Fruit fly (Drosophila melanogaster) whole organism, prepupa: ENCODE data around the gene Gr22e.

Source experiments
- Blimp-1 ChIP-seq: fragments of 200-800 bp; sonication (Bioruptor generic); optimal IDR thresholded peaks from 3 replicates; lab custom pipeline; 2017; ENCODE audit warnings: missing biosample characterization, missing genetic modification characterization, mild to moderate bottlenecking, moderate library complexity, missing genetic modification reagents
- CG10631 ChIP-seq: fragments of 200-800 bp; sonication (Bioruptor generic); optimal IDR thresholded peaks from 2 replicates; lab custom pipeline; 2016; ENCODE audit warnings: missing biosample characterization, missing genetic modification characterization
- CG11762 ChIP-seq: fragments of 200-800 bp; sonication (Bioruptor generic); optimal IDR thresholded peaks from 3 replicates; lab custom pipeline; 2016; ENCODE audit warnings: missing biosample characterization, missing genetic modification characterization; ENCODE audit not compliant: insufficient read depth
- CG15336 ChIP-seq: fragments of 200-800 bp; sonication (Bioruptor generic); IDR thresholded peaks from 2 replicates; pipeline ENCODE4 v1.3.6; 2022; ENCODE audit warnings: missing biosample characterization, missing genetic modification characterization
- CG1621 ChIP-seq: fragments of 200-800 bp; sonication (Bioruptor generic); optimal IDR thresholded peaks from 3 replicates; lab custom pipeline; 2018; ENCODE audit warnings: missing biosample characterization, mild to moderate bottlenecking, missing genetic modification characterization
- CG16779 ChIP-seq: fragments of 200-800 bp; sonication (Bioruptor generic); optimal IDR thresholded peaks from 3 replicates; lab custom pipeline; 2017; ENCODE audit warnings: missing biosample characterization, mild to moderate bottlenecking, missing genetic modification characterization
- CG3032 ChIP-seq: fragments of 200-800 bp; optimal IDR thresholded peaks from 2 replicates; lab custom pipeline; 2019; ENCODE audit warnings: missing biosample characterization, mild to moderate bottlenecking, missing genetic modification characterization, moderate library complexity
- CG32006 ChIP-seq: fragments of 200-800 bp; sonication (Bioruptor generic); optimal IDR thresholded peaks from 3 replicates; lab custom pipeline; 2017; ENCODE audit warnings: missing biosample characterization, mild to moderate bottlenecking, missing genetic modification characterization
- CG6163 ChIP-seq: fragments of 200-800 bp; sonication (Bioruptor generic); IDR thresholded peaks from 3 replicates; pipeline ENCODE4 v1.3.6; 2022; ENCODE audit warnings: missing biosample characterization, missing genetic modification characterization
- CG6276 ChIP-seq: fragments of 200-800 bp; sonication (Bioruptor generic); optimal IDR thresholded peaks from 2 replicates; lab custom pipeline; 2017; ENCODE audit warnings: missing biosample characterization, mild to moderate bottlenecking, missing genetic modification characterization
- CG6792 ChIP-seq: fragments of 200-800 bp; sonication (Bioruptor generic); optimal IDR thresholded peaks from 3 replicates; lab custom pipeline; 2016; ENCODE audit warnings: missing biosample characterization, missing genetic modification characterization
- CG6808 ChIP-seq: fragments of 200-800 bp; sonication (Bioruptor generic); optimal IDR thresholded peaks from 3 replicates; lab custom pipeline; 2017; ENCODE audit warnings: missing biosample characterization, missing genetic modification characterization, mild to moderate bottlenecking, moderate library complexity, missing genetic modification reagents
- CG6854 ChIP-seq: fragments of 200-800 bp; sonication (Bioruptor generic); optimal IDR thresholded peaks from 2 replicates; lab custom pipeline; 2017; ENCODE audit warnings: missing biosample characterization, mild to moderate bottlenecking, missing genetic modification characterization
- CG7368 ChIP-seq: fragments of 200-800 bp; sonication (Bioruptor generic); optimal IDR thresholded peaks from 3 replicates; lab custom pipeline; 2016; ENCODE audit warnings: missing biosample characterization, missing genetic modification characterization
- CG8119 ChIP-seq: fragments of 200-800 bp; sonication (Bioruptor generic); IDR thresholded peaks from 3 replicates; pipeline ENCODE4 v1.3.6; 2022; ENCODE audit warnings: missing biosample characterization, missing genetic modification characterization
- CG8632 ChIP-seq: fragments of 200-800 bp; sonication (Bioruptor generic); optimal IDR thresholded peaks from 3 replicates; lab custom pipeline; 2016; ENCODE audit warnings: missing biosample characterization, missing genetic modification characterization
- CG9139 ChIP-seq: fragments of 200-800 bp; sonication (Bioruptor generic); optimal IDR thresholded peaks from 3 replicates; lab custom pipeline; 2017; ENCODE audit warnings: missing biosample characterization, mild to moderate bottlenecking, missing genetic modification characterization
- Eip75B ChIP-seq: fragments of 200-800 bp; sonication (Bioruptor generic); optimal IDR thresholded peaks from 3 replicates; lab custom pipeline; 2016; ENCODE audit warnings: missing biosample characterization, missing genetic modification characterization
- Eip78C ChIP-seq: fragments of 200-800 bp; sonication (Bioruptor generic); peaks from one replicate; lab custom pipeline; 2016; ENCODE audit warnings: missing biosample characterization, missing genetic modification characterization
- Eip93F ChIP-seq: fragments of 200-800 bp; sonication (Bioruptor generic); optimal IDR thresholded peaks from 2 replicates; lab custom pipeline; 2016; ENCODE audit warnings: missing biosample characterization, mild to moderate bottlenecking, missing genetic modification characterization
- Ets21C ChIP-seq: fragments of 200-800 bp; sonication (Bioruptor generic); optimal IDR thresholded peaks from 3 replicates; lab custom pipeline; 2016; ENCODE audit warnings: missing biosample characterization, missing genetic modification characterization
- Gug ChIP-seq: fragments of 200-800 bp; sonication (Bioruptor generic); IDR thresholded peaks from 2 replicates; pipeline ENCODE4 v1.3.6; 2022; ENCODE audit warnings: missing biosample characterization, missing genetic modification characterization
- Hr38 ChIP-seq: sonication (Bioruptor generic); optimal IDR thresholded peaks from 2 replicates; lab custom pipeline; 2016; ENCODE audit warnings: missing biosample characterization, missing genetic modification characterization
- Hr39 ChIP-seq: fragments of 200-800 bp; sonication (Bioruptor generic); optimal IDR thresholded peaks from 2 replicates; lab custom pipeline; 2016; ENCODE audit warnings: missing biosample characterization, missing genetic modification characterization
- Hr4 ChIP-seq: fragments of 200-800 bp; sonication (Bioruptor generic); optimal IDR thresholded peaks from 3 replicates; lab custom pipeline; 2016; ENCODE audit warnings: missing biosample characterization, missing genetic modification characterization
- Met ChIP-seq: fragments of 200-800 bp; sonication (Bioruptor generic); optimal IDR thresholded peaks from 3 replicates; lab custom pipeline; 2016; ENCODE audit warnings: missing biosample characterization, missing genetic modification characterization
- OdsH ChIP-seq: fragments of 200-800 bp; sonication (Bioruptor generic); optimal IDR thresholded peaks from 3 replicates; lab custom pipeline; 2016; ENCODE audit warnings: missing biosample characterization, missing genetic modification characterization
- Smox ChIP-seq: fragments of 200-800 bp; sonication (Bioruptor generic); optimal IDR thresholded peaks from 3 replicates; lab custom pipeline; 2016; ENCODE audit warnings: missing biosample characterization, missing genetic modification characterization
- Sox102F ChIP-seq: fragments of 200-800 bp; sonication (Bioruptor generic); optimal IDR thresholded peaks from 2 replicates; lab custom pipeline; 2016; ENCODE audit warnings: missing biosample characterization, mild to moderate bottlenecking, missing genetic modification characterization
- Sox14 ChIP-seq: fragments of 200-800 bp; sonication (Bioruptor generic); optimal IDR thresholded peaks from 3 replicates; lab custom pipeline; 2016; ENCODE audit warnings: missing biosample characterization, missing genetic modification characterization
- Sox15 ChIP-seq: fragments of 200-800 bp; sonication (Bioruptor generic); optimal IDR thresholded peaks from 3 replicates; lab custom pipeline; 2016; ENCODE audit warnings: missing biosample characterization, missing genetic modification characterization
- acj6 ChIP-seq: fragments of 200-800 bp; sonication (Bioruptor generic); optimal IDR thresholded peaks from 3 replicates; lab custom pipeline; 2016; ENCODE audit warnings: missing biosample characterization, missing genetic modification characterization
- eg ChIP-seq: fragments of 200-800 bp; sonication (Bioruptor generic); IDR thresholded peaks from 3 replicates; pipeline ENCODE4 v1.3.6; 2022; ENCODE audit warnings: missing biosample characterization, missing genetic modification characterization
- esn ChIP-seq: fragments of 200-800 bp; sonication (Bioruptor generic); optimal IDR thresholded peaks from 2 replicates; lab custom pipeline; 2016; ENCODE audit warnings: missing biosample characterization, mild to moderate bottlenecking, missing genetic modification characterization, moderate library complexity
- fd59A ChIP-seq: fragments of 200-800 bp; sonication (Bioruptor generic); optimal IDR thresholded peaks from 2 replicates; lab custom pipeline; 2017; ENCODE audit warnings: missing biosample characterization, mild to moderate bottlenecking, missing genetic modification characterization, missing genetic modification reagents
- fd85E ChIP-seq: fragments of 200-800 bp; sonication (Bioruptor generic); optimal IDR thresholded peaks from 3 replicates; lab custom pipeline; 2016; ENCODE audit warnings: missing biosample characterization, missing genetic modification characterization
- fkh ChIP-seq: fragments of 200-800 bp; sonication (Bioruptor generic); optimal IDR thresholded peaks from 3 replicates; lab custom pipeline; 2017; ENCODE audit warnings: missing biosample characterization, mild to moderate bottlenecking, missing genetic modification characterization, moderate library complexity
- salr ChIP-seq, 2 experiments: fragments of 200-800 bp; sonication (Bioruptor generic); optimal IDR thresholded peaks; 3 replicates each; lab custom pipeline; 2016 to 2018; ENCODE audit warnings: missing biosample characterization in 2 of 2, missing genetic modification characterization in 2 of 2, mild to moderate bottlenecking in 1 of 2
- spab ChIP-seq: fragments of 200-800 bp; sonication (Bioruptor generic); optimal IDR thresholded peaks from 2 replicates; lab custom pipeline; 2017; ENCODE audit warnings: missing biosample characterization, mild to moderate bottlenecking, missing genetic modification characterization, missing genetic modification reagents
- ss ChIP-seq, 2 experiments: fragments of 200-800 bp; sonication (Bioruptor generic); optimal IDR thresholded peaks; 2 replicates in 1 of 2; 3 replicates in 1 of 2; lab custom pipeline; 2017 to 2018; ENCODE audit warnings: mild to moderate bottlenecking in 2 of 2, missing biosample characterization in 2 of 2, missing genetic modification characterization in 2 of 2, moderate library complexity in 1 of 2
- svp ChIP-seq: fragments of 200-800 bp; sonication (Bioruptor generic); peaks from one replicate; lab custom pipeline; 2016; ENCODE audit warnings: missing biosample characterization, missing genetic modification characterization
- topi ChIP-seq: fragments of 200-800 bp; sonication (Bioruptor generic); optimal IDR thresholded peaks from 3 replicates; lab custom pipeline; 2016; ENCODE audit warnings: missing biosample characterization, missing genetic modification characterization
- vri ChIP-seq: fragments of 200-800 bp; sonication (Bioruptor generic); optimal IDR thresholded peaks from 3 replicates; lab custom pipeline; 2016; ENCODE audit warnings: missing biosample characterization, mild to moderate bottlenecking, missing genetic modification characterization

Gene Gr22e

dm6 chr2L:1738054-1738453 lies 45.8 kb upstream of the Gr22e start (continued):
- no peak for TF ChIP-seq CG11762
- no peak for TF ChIP-seq Sox102F (GFP tag; lab: Kevin White, UChicago)
- no peak for TF ChIP-seq CG9139 (GFP tag; lab: Kevin White, UChicago)
- no peak for TF ChIP-seq vri (GFP tag; lab: Kevin White, UChicago)
- TF ChIP-seq CG6854 (GFP tag; lab: Kevin White, UChicago), result no peak
- no peak for TF ChIP-seq ss (GFP tag; optimal IDR thresholded peaks at IDR 0.05; lab: Kevin White, UChicago)
- TF ChIP-seq CG6808 (GFP tag; lab: Kevin White, UChicago), result no peak
- TF ChIP-seq CG7368 (GFP tag; lab: Kevin White, UChicago), result no peak
- 0 out of 2 replicates have a peak, but pooled peaks have one; percentile 43 for TF ChIP-seq CG15336 (GFP tag; lab: Robert Waterston, UW)
- TF ChIP-seq topi (GFP tag; lab: Kevin White, UChicago), result peak; percentile 23
- TF ChIP-seq Hr39, result no peak
- TF ChIP-seq salr (GFP tag; optimal IDR thresholded peaks at IDR 0.05; lab: Kevin White, UChicago), result peak in 1 of 2 experiments; percentile 26
- no peak for TF ChIP-seq CG6792 (GFP tag; lab: Kevin White, UChicago)
- TF ChIP-seq CG1621 (tag; lab: Kevin White, UChicago), result no peak
- peak; percentile 55; the same call in 2 of the 3 replicates for TF ChIP-seq CG8119 (GFP tag; lab: Robert Waterston, UW)
- peak; percentile 67; the same call in 2 of the 3 replicates for TF ChIP-seq eg (GFP tag; lab: Robert Waterston, UW)
- no peak for TF ChIP-seq Smox
- TF ChIP-seq fkh (GFP tag; lab: Kevin White, UChicago), result no peak
- TF ChIP-seq CG6163 (GFP tag; lab: Robert Waterston, UW), result peak; percentile 40; the same call in 1 of the 3 replicates

DNA sequence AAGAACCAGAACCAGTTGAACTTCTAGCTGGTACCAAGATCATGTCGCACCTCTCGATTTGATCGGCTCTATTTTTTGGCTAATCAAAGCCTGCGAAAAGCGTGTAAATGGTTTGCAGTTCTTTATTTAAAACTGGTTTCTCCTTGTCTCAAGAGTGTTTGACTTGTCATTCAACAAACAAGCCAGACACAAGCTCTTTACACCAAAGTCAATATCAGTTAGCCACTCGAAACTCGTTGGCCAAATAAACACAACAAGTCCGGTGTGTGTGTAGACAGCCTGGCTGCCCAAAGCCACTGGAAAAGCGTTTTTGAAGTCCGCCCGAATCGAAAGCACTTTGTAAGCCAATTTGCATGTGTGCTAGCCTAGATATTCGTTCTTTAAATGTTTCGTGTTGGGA lies 43.8 kb upstream of the Gr22e start:
- no peak for TF ChIP-seq Hr4
- TF ChIP-seq acj6 (GFP tag; lab: Kevin White, UChicago), result no peak
- no peak for TF ChIP-seq Sox102F (GFP tag; lab: Kevin White, UChicago)
- TF ChIP-seq fkh (GFP tag; lab: Kevin White, UChicago), result peak; percentile 3
- no peak for TF ChIP-seq CG16779
- no peak for TF ChIP-seq Hr38 (GFP tag; lab: Kevin White, UChicago)
- TF ChIP-seq Eip78C (GFP tag; lab: Kevin White, UChicago), result peak; percentile 46

dm6 chr2L:1743800-1744199 lies 40.1 kb upstream of the Gr22e start:
- TF ChIP-seq Met (GFP tag; lab: Kevin White, UChicago) (no peak), CG6808 (GFP tag; lab: Kevin White, UChicago) (no peak), CG32006 (GFP tag; lab: Kevin White, UChicago) (no peak)
- TF ChIP-seq, all 60 proteins: peak for 0

- TF ChIP-seq Ets21C (GFP tag; lab: Kevin White, UChicago) (no peak), eg (GFP tag; lab: Robert Waterston, UW) (no peak), fd85E (no peak), Sox102F (GFP tag; lab: Kevin White, UChicago) (peak; percentile 9), CG15336 (GFP tag; lab: Robert Waterston, UW) (no peak), Hr39 (no peak), acj6 (GFP tag; lab: Kevin White, UChicago) (no peak), CG32006 (GFP tag; lab: Kevin White, UChicago) (no peak), esn (GFP tag; lab: Kevin White, UChicago) (no peak), svp (GFP tag; lab: Kevin White, UChicago) (peak; percentile 69), CG11762 (no peak), Blimp-1 (GFP tag; lab: Kevin White, UChicago) (no peak), CG8119 (GFP tag; lab: Robert Waterston, UW) (no peak), Eip93F (no peak), CG3032 (tag; lab: Kevin White, UChicago) (no peak), OdsH (GFP tag; lab: Kevin White, UChicago) (no peak), topi (GFP tag; lab: Kevin White, UChicago) (no peak), Sox14 (GFP tag; lab: Kevin White, UChicago) (no peak), Gug (GFP tag; lab: Robert Waterston, UW) (no peak), spab (no peak), Hr4 (no peak), Eip75B (GFP tag; lab: Kevin White, UChicago) (peak; percentile 38), Sox15 (GFP tag; lab: Kevin White, UChicago) (no peak), Hr38 (GFP tag; lab: Kevin White, UChicago) (no peak), CG6276 (GFP tag; lab: Kevin White, UChicago) (no peak), vri (GFP tag; lab: Kevin White, UChicago) (peak; percentile 90), CG10631 (no peak), CG7368 (GFP tag; lab: Kevin White, UChicago) (no peak), CG8632 (GFP tag; lab: Kevin White, UChicago) (no peak), Eip78C (GFP tag; lab: Kevin White, UChicago) (peak; percentile 65), fd59A (no peak)
These were observed 35.5 kb upstream of the Gr22e start for dm6 chr2L:1748410-1748809.
